Worm (Caenorhabditis elegans) whole organism, midembryonic: ENCODE measurements around the gene K11H12.7.
A peak's percentile ranks its signal among the peaks of the same experiment; 100 is the strongest.

Source experiments
- T22C8.4 ChIP-seq: fragments of 200-800 bp; sonication (Bioruptor generic); IDR thresholded peaks from 2 replicates; pipeline ENCODE4 v1.3.6; 2022; ENCODE audit warnings: missing genetic modification characterization, missing compliant biosample characterization
- cog-1 ChIP-seq: sonication (generic microtip); optimal IDR thresholded peaks from 2 replicates; lab custom pipeline; 2016; ENCODE audit warnings: missing genetic modification characterization, missing compliant biosample characterization
- flt-1 ChIP-seq: fragments of 200-800 bp; sonication (Bioruptor generic); IDR thresholded peaks from 2 replicates; pipeline ENCODE4 v1.3.6; 2022; ENCODE audit warnings: missing genetic modification characterization, missing compliant biosample characterization
- klf-2 ChIP-seq: fragments of 200-800 bp; sonication (Bioruptor generic); conservative IDR thresholded peaks from 2 replicates; pipeline ENCODE4 v1.3.6; 2022; ENCODE audit warnings: missing genetic modification reagents, missing genetic modification characterization, missing compliant biosample characterization
- med-1 ChIP-seq: sonication (generic microtip); optimal IDR thresholded peaks from 2 replicates; lab custom pipeline; 2017; ENCODE audit warnings: missing genetic modification characterization, mild to moderate bottlenecking, missing compliant biosample characterization, antibody characterized with exemption, missing genetic modification reagents; ENCODE audit not compliant: insufficient read depth
- ref-1 ChIP-seq: fragments of 200-800 bp; sonication (Bioruptor generic); conservative IDR thresholded peaks from 2 replicates; pipeline ENCODE4 v1.3.6; 2022; ENCODE audit warnings: missing genetic modification reagents, missing genetic modification characterization, missing compliant biosample characterization
- tab-1 ChIP-seq: fragments of 200-800 bp; sonication (Bioruptor generic); IDR thresholded peaks from 2 replicates; pipeline ENCODE4 v1.3.6; 2022; ENCODE audit warnings: missing genetic modification characterization, missing compliant biosample characterization
- ztf-23 ChIP-seq: fragments of 200-800 bp; sonication (Bioruptor generic); IDR thresholded peaks from 2 replicates; pipeline ENCODE4 v1.3.6; 2022; ENCODE audit warnings: missing genetic modification reagents, missing genetic modification characterization, missing compliant biosample characterization
- ztf-29 ChIP-seq: fragments of 200-800 bp; sonication (Bioruptor generic); IDR thresholded peaks from 2 replicates; pipeline ENCODE4 v1.3.6; 2022; ENCODE audit warnings: missing genetic modification reagents, missing genetic modification characterization, missing compliant biosample characterization

Gene K11H12.7

ce11 chrIV:661623-662022 lies 3.7 kb upstream of the K11H12.7 start:
- TF ChIP-seq tab-1 = no peak
- TF ChIP-seq med-1 (GFP tag; lab: Kevin White, UChicago) = no peak
- no peak for TF ChIP-seq ref-1 (GFP tag; lab: Robert Waterston, UW)
- no peak for TF ChIP-seq cog-1 (tag; lab: Kevin White, UChicago)
- no peak for TF ChIP-seq klf-2 (GFP tag; lab: Robert Waterston, UW)
- no peak for TF ChIP-seq T22C8.4 (GFP tag; lab: Robert Waterston, UW)
- no peak for TF ChIP-seq flt-1 (GFP tag; lab: Robert Waterston, UW)
- TF ChIP-seq ztf-29 (GFP tag; lab: Robert Waterston, UW) = no peak
- no peak for TF ChIP-seq ztf-23 (GFP tag; lab: Robert Waterston, UW)

ce11 chrIV:664122-664521 lies 1.2 kb upstream of the K11H12.7 start:
- TF ChIP-seq ref-1 (GFP tag; lab: Robert Waterston, UW) (no peak), cog-1 (tag; lab: Kevin White, UChicago) (no peak), flt-1 (GFP tag; lab: Robert Waterston, UW) (no peak), klf-2 (GFP tag; lab: Robert Waterston, UW) (no peak), ztf-29 (GFP tag; lab: Robert Waterston, UW) (no peak), ztf-23 (GFP tag; lab: Robert Waterston, UW) (no peak), tab-1 (no peak), med-1 (GFP tag; lab: Kevin White, UChicago) (no peak), T22C8.4 (GFP tag; lab: Robert Waterston, UW) (no peak)

DNA sequence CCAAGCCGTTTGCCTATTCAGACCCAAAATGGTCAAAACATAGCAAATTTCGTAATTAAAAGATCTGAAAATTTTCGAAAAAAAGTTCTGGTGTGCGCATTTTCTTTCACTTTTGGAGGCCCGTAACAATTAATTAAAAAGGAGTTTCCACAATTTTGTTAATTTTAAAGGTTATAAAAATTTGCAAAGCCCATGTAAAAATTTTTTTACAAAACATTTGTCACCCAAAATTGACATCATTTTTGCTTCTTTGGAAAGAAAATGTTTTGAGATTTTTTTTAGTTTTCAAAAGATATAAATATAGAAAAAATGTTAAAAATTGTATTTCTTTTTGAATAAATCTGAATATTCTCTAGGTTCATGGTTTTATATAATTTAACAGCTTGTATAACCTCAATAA lies 1.7 kb downstream of the K11H12.7 start, which contains the start of gene K11H12.6:
TSS of gene K11H12.6 (plus strand) at position 301 of the 400 bp plus-strand sequence.
- TF ChIP-seq T22C8.4 (GFP tag; lab: Robert Waterston, UW) = no peak
- TF ChIP-seq ref-1 (GFP tag; lab: Robert Waterston, UW) = no peak
- TF ChIP-seq med-1 (GFP tag; lab: Kevin White, UChicago) = no peak
- TF ChIP-seq cog-1 (tag; lab: Kevin White, UChicago) = no peak
- no peak for TF ChIP-seq tab-1
- TF ChIP-seq flt-1 (GFP tag; lab: Robert Waterston, UW) = no peak
- TF ChIP-seq ztf-23 (GFP tag; lab: Robert Waterston, UW) = no peak
- no peak for TF ChIP-seq ztf-29 (GFP tag; lab: Robert Waterston, UW)
- no peak for TF ChIP-seq klf-2 (GFP tag; lab: Robert Waterston, UW)

DNA sequence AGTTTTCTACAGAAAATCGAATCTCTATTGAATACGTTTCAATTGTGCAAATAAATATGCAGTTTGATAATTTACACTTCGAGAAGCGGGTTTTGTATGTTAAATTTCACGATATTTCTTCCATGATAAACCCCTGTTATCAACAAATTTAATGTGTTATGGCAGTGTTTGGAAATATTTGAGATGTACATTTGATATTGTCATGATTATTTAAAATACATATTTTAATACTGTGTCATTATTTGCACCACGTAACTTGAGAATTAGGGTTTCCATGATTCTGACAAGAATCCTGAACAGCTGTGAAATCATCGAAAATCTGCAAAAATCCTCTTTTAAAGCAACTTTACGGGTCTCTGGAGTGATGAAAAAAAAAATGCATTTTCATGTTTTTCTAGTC lies 5.1 kb downstream of the K11H12.7 start, which contains the start of gene K11H12.11:
TSS of gene K11H12.11 (minus strand) at position 101 of the 400 bp plus-strand sequence.
- no peak for TF ChIP-seq ztf-23 (GFP tag; lab: Robert Waterston, UW)
- TF ChIP-seq flt-1 (GFP tag; lab: Robert Waterston, UW) = no peak
- TF ChIP-seq ztf-29 (GFP tag; lab: Robert Waterston, UW) = no peak
- no peak for TF ChIP-seq med-1 (GFP tag; lab: Kevin White, UChicago)

- TF ChIP-seq med-1 (GFP tag; lab: Kevin White, UChicago) (no peak), tab-1 (no peak), ztf-23 (GFP tag; lab: Robert Waterston, UW) (no peak), ztf-29 (GFP tag; lab: Robert Waterston, UW) (no peak), T22C8.4 (GFP tag; lab: Robert Waterston, UW) (no peak), klf-2 (GFP tag; lab: Robert Waterston, UW) (no peak), flt-1 (GFP tag; lab: Robert Waterston, UW) (no peak), ref-1 (GFP tag; lab: Robert Waterston, UW) (no peak), cog-1 (tag; lab: Kevin White, UChicago) (no peak)
These were observed 8.0 kb downstream of the K11H12.7 start, which contains the start of gene K11H12.3 for ce11 chrIV:673313-673712. Gene K11H12.3 (minus strand): TSS chrIV:673480.

- no peak for TF ChIP-seq cog-1 (tag; lab: Kevin White, UChicago)
- no peak for TF ChIP-seq flt-1 (GFP tag; lab: Robert Waterston, UW)
- no peak for TF ChIP-seq med-1 (GFP tag; lab: Kevin White, UChicago)
- TF ChIP-seq tab-1 = no peak
- no peak for TF ChIP-seq ztf-23 (GFP tag; lab: Robert Waterston, UW)
- no peak for TF ChIP-seq T22C8.4 (GFP tag; lab: Robert Waterston, UW)
- TF ChIP-seq klf-2 (GFP tag; lab: Robert Waterston, UW) = no peak
- TF ChIP-seq ref-1 (GFP tag; lab: Robert Waterston, UW) = no peak
- no peak for TF ChIP-seq ztf-29 (GFP tag; lab: Robert Waterston, UW)
These were observed 10.3 kb downstream of the K11H12.7 start, which contains the start of the genes K11H12.4 and K11H12.10 for ce11 chrIV:675471-676159. Gene K11H12.4 (minus strand): TSS chrIV:675883. Gene K11H12.10 (plus strand): TSS chrIV:676075.

- TF ChIP-seq klf-2 (GFP tag; lab: Robert Waterston, UW) (no peak), T22C8.4 (GFP tag; lab: Robert Waterston, UW) (no peak), cog-1 (tag; lab: Kevin White, UChicago) (no peak), flt-1 (GFP tag; lab: Robert Waterston, UW) (no peak), ztf-29 (GFP tag; lab: Robert Waterston, UW) (no peak), med-1 (GFP tag; lab: Kevin White, UChicago) (no peak), tab-1 (no peak), ztf-23 (GFP tag; lab: Robert Waterston, UW) (no peak), ref-1 (GFP tag; lab: Robert Waterston, UW) (no peak)
These were observed 11.0 kb downstream of the K11H12.7 start, which contains the start of gene K11H12.5 for ce11 chrIV:676280-676679. Gene K11H12.5 (plus strand): TSS chrIV:676580.

- TF ChIP-seq T22C8.4 (GFP tag; lab: Robert Waterston, UW) (peak; percentile 79), med-1 (GFP tag; lab: Kevin White, UChicago) (peak; percentile 53), ztf-29 (GFP tag; lab: Robert Waterston, UW) (peak; percentile 79), cog-1 (tag; lab: Kevin White, UChicago) (peak; percentile 40), ref-1 (GFP tag; lab: Robert Waterston, UW) (peak; percentile 75), klf-2 (GFP tag; lab: Robert Waterston, UW) (peak; percentile 88), flt-1 (GFP tag; lab: Robert Waterston, UW) (peak; percentile 94), ztf-23 (GFP tag; lab: Robert Waterston, UW) (peak; percentile 89), tab-1 (peak; percentile 86)
These were observed 17.5 kb downstream of the K11H12.7 start for ce11 chrIV:682726-683340.
